Fruit fly (Drosophila melanogaster) whole organism, pupa: Measurements from ENCODE around the gene CG3842.

ENCODE experiments used
- CG10348 ChIP-seq: fragments of 200-800 bp; sonication (Bioruptor generic); IDR thresholded peaks from 2 replicates; pipeline ENCODE4 v1.3.6; 2022; ENCODE audit warnings: missing biosample characterization, missing genetic modification characterization
- CG12605 ChIP-seq: fragments of 200-800 bp; sonication (Bioruptor generic); IDR thresholded peaks from 2 replicates; pipeline ENCODE4 v1.3.6; 2022; ENCODE audit warnings: missing biosample characterization, missing genetic modification characterization
- CG13204 ChIP-seq: fragments of 200-800 bp; sonication (Bioruptor generic); optimal IDR thresholded peaks from 2 replicates; lab custom pipeline; 2018; ENCODE audit warnings: missing biosample characterization, mild to moderate bottlenecking, missing genetic modification characterization, moderate library complexity
- CG14655 ChIP-seq: fragments of 200-800 bp; sonication (Bioruptor generic); optimal IDR thresholded peaks from 3 replicates; lab custom pipeline; 2017; ENCODE audit warnings: mild to moderate bottlenecking, missing biosample characterization, missing genetic modification reagents, missing genetic modification characterization
- CG15710 ChIP-seq: fragments of 200-800 bp; sonication (Bioruptor generic); optimal IDR thresholded peaks from 2 replicates; lab custom pipeline; 2018; ENCODE audit warnings: missing biosample characterization, mild to moderate bottlenecking, missing genetic modification characterization, moderate library complexity
- CG17806 ChIP-seq: fragments of 200-800 bp; sonication (Bioruptor generic); optimal IDR thresholded peaks from 2 replicates; lab custom pipeline; 2018; ENCODE audit warnings: missing biosample characterization, mild to moderate bottlenecking, missing genetic modification characterization, moderate library complexity
- CG32121 ChIP-seq: fragments of 200-800 bp; sonication (Bioruptor generic); IDR thresholded peaks from 2 replicates; pipeline ENCODE4 v1.3.6; 2022; ENCODE audit warnings: missing biosample characterization, missing genetic modification characterization
- CG34367 ChIP-seq: fragments of 200-800 bp; sonication (Bioruptor generic); optimal IDR thresholded peaks from 2 replicates; lab custom pipeline; 2018; ENCODE audit warnings: missing biosample characterization, mild to moderate bottlenecking, missing genetic modification characterization
- CG4496 ChIP-seq: fragments of 200-800 bp; sonication (Bioruptor generic); IDR thresholded peaks from 3 replicates; pipeline ENCODE4 v1.3.6; 2022; ENCODE audit warnings: missing biosample characterization, missing genetic modification characterization
- CG8159 ChIP-seq: fragments of 200-800 bp; sonication (Bioruptor generic); optimal IDR thresholded peaks from 3 replicates; lab custom pipeline; 2018; ENCODE audit warnings: missing biosample characterization, mild to moderate bottlenecking, missing genetic modification characterization, moderate library complexity
- CG8301 ChIP-seq: fragments of 200-800 bp; sonication (Bioruptor generic); optimal IDR thresholded peaks from 2 replicates; lab custom pipeline; 2018; ENCODE audit warnings: missing biosample characterization, mild to moderate bottlenecking, missing genetic modification characterization
- CG9948 ChIP-seq: fragments of 200-800 bp; sonication (Bioruptor generic); optimal IDR thresholded peaks from 2 replicates; lab custom pipeline; 2018; ENCODE audit warnings: missing biosample characterization, mild to moderate bottlenecking, missing genetic modification characterization, moderate library complexity
- D1 ChIP-seq: fragments of 200-800 bp; sonication (Bioruptor generic); optimal IDR thresholded peaks from 2 replicates; lab custom pipeline; 2018; ENCODE audit warnings: missing biosample characterization, mild to moderate bottlenecking, missing genetic modification characterization, moderate library complexity
- EcR ChIP-seq: fragments of 200-800 bp; sonication (Bioruptor generic); optimal IDR thresholded peaks from 3 replicates; lab custom pipeline; 2019; ENCODE audit warnings: missing biosample characterization, missing genetic modification characterization, mild to moderate bottlenecking, moderate library complexity, missing genetic modification reagents
- Ets98B ChIP-seq: fragments of 200-800 bp; sonication (Bioruptor generic); IDR thresholded peaks from 2 replicates; pipeline ENCODE4 v1.3.6; 2022; ENCODE audit warnings: missing biosample characterization, missing genetic modification characterization
- Pif1A ChIP-seq: fragments of 200-800 bp; sonication (Bioruptor generic); optimal IDR thresholded peaks from 3 replicates; lab custom pipeline; 2016; ENCODE audit warnings: missing biosample characterization, missing genetic modification characterization
- Pif1B ChIP-seq: fragments of 200-800 bp; sonication (Bioruptor generic); optimal IDR thresholded peaks from 3 replicates; lab custom pipeline; 2016; ENCODE audit warnings: missing biosample characterization, missing genetic modification characterization
- Snoo ChIP-seq: fragments of 200-800 bp; sonication (Bioruptor generic); optimal IDR thresholded peaks from 3 replicates; lab custom pipeline; 2017; ENCODE audit warnings: missing biosample characterization, mild to moderate bottlenecking, missing genetic modification characterization, inconsistent platforms
- fd96Ca ChIP-seq: fragments of 200-800 bp; sonication (Bioruptor generic); IDR thresholded peaks from 3 replicates; pipeline ENCODE4 v1.3.6; 2022; ENCODE audit warnings: missing biosample characterization, missing genetic modification characterization
- gl ChIP-seq: fragments of 200-800 bp; sonication (Bioruptor generic); optimal IDR thresholded peaks from 2 replicates; lab custom pipeline; 2018; ENCODE audit warnings: missing biosample characterization, mild to moderate bottlenecking, missing genetic modification characterization
- rn ChIP-seq: fragments of 200-800 bp; sonication (Bioruptor generic); IDR thresholded peaks from 2 replicates; pipeline ENCODE4 v1.3.6; 2022; ENCODE audit warnings: missing biosample characterization, missing genetic modification characterization

CG3842 gene

dm6 chrX:6353613-6353986, 16.0 kb downstream of the CG3842 start:
- TF ChIP-seq rn (GFP tag; lab: Robert Waterston, UW) (0 out of 2 replicates have a peak, but pooled peaks have one; percentile 23), Pif1B (peak; percentile 23), CG8301 (tag; lab: Kevin White, UChicago) (peak; percentile 72), CG9948 (tag; lab: Kevin White, UChicago) (peak; percentile 51), CG34367 (tag; lab: Kevin White, UChicago) (peak; percentile 10), gl (tag; lab: Kevin White, UChicago) (no peak), CG14655 (peak; percentile 78), CG10348 (GFP tag; lab: Robert Waterston, UW) (no peak), Snoo (peak; percentile 72), D1 (no peak), CG32121 (GFP tag; lab: Robert Waterston, UW) (peak; percentile 71), CG17806 (tag; lab: Kevin White, UChicago) (peak; percentile 49), CG4496 (GFP tag; lab: Robert Waterston, UW) (peak; percentile 61; the same call in 2 of the 3 replicates), CG12605 (no peak), EcR (GFP tag; lab: Kevin White, UChicago) (no peak), Pif1A (peak; percentile 48), CG13204 (GFP tag; lab: Kevin White, UChicago) (no peak), CG15710 (tag; lab: Kevin White, UChicago) (peak; percentile 59), Ets98B (GFP tag; lab: Robert Waterston, UW) (peak; percentile 34), CG8159 (tag; lab: Kevin White, UChicago) (peak; percentile 71), fd96Ca (GFP tag; lab: Robert Waterston, UW) (no peak)

- TF ChIP-seq CG14655 (no peak), CG17806 (tag; lab: Kevin White, UChicago) (no peak), CG10348 (GFP tag; lab: Robert Waterston, UW) (no peak), rn (GFP tag; lab: Robert Waterston, UW) (no peak), CG4496 (GFP tag; lab: Robert Waterston, UW) (no peak), D1 (no peak), CG34367 (tag; lab: Kevin White, UChicago) (no peak), CG8159 (tag; lab: Kevin White, UChicago) (no peak), Ets98B (GFP tag; lab: Robert Waterston, UW) (no peak), Pif1A (no peak), gl (tag; lab: Kevin White, UChicago) (no peak), Pif1B (no peak), Snoo (no peak), CG15710 (tag; lab: Kevin White, UChicago) (no peak), CG8301 (tag; lab: Kevin White, UChicago) (no peak), fd96Ca (GFP tag; lab: Robert Waterston, UW) (no peak)
Observed at dm6 chrX:6354163-6354562, 16.6 kb downstream of the CG3842 start.

- no peak for TF ChIP-seq gl (tag; lab: Kevin White, UChicago)
- no peak for TF ChIP-seq CG9948 (tag; lab: Kevin White, UChicago)
- TF ChIP-seq CG15710 (tag; lab: Kevin White, UChicago): no peak
- no peak for TF ChIP-seq CG10348 (GFP tag; lab: Robert Waterston, UW)
- TF ChIP-seq CG12605: no peak
- no peak for TF ChIP-seq CG32121 (GFP tag; lab: Robert Waterston, UW)
- no peak for TF ChIP-seq CG34367 (tag; lab: Kevin White, UChicago)
- no peak for TF ChIP-seq CG17806 (tag; lab: Kevin White, UChicago)
- no peak for TF ChIP-seq CG4496 (GFP tag; lab: Robert Waterston, UW)
- TF ChIP-seq D1: no peak
- no peak for TF ChIP-seq Pif1B
- no peak for TF ChIP-seq fd96Ca (GFP tag; lab: Robert Waterston, UW)
- TF ChIP-seq, all 21 proteins: peak for 0
Observed at dm6 chrX:6355090-6355679, 17.6 kb downstream of the CG3842 start.

- TF ChIP-seq CG34367 (tag; lab: Kevin White, UChicago) (no peak), CG15710 (tag; lab: Kevin White, UChicago) (peak; percentile 8), Ets98B (GFP tag; lab: Robert Waterston, UW) (peak; percentile 32; the same call in 1 of the 2 replicates), CG17806 (tag; lab: Kevin White, UChicago) (peak; percentile 14), CG10348 (GFP tag; lab: Robert Waterston, UW) (no peak), gl (tag; lab: Kevin White, UChicago) (no peak), CG12605 (no peak), Snoo (peak; percentile 2), CG8159 (tag; lab: Kevin White, UChicago) (peak; percentile 2), EcR (GFP tag; lab: Kevin White, UChicago) (no peak), CG4496 (GFP tag; lab: Robert Waterston, UW) (peak; percentile 72; the same call in 2 of the 3 replicates), CG14655 (peak; percentile 55), D1 (no peak), Pif1A (peak; percentile 22), CG8301 (tag; lab: Kevin White, UChicago) (peak; percentile 50), CG32121 (GFP tag; lab: Robert Waterston, UW) (no peak), Pif1B (peak; percentile 20), CG9948 (tag; lab: Kevin White, UChicago) (peak; percentile 13), CG13204 (GFP tag; lab: Kevin White, UChicago) (no peak), fd96Ca (GFP tag; lab: Robert Waterston, UW) (peak; percentile 78), rn (GFP tag; lab: Robert Waterston, UW) (no peak)
- TF ChIP-seq, all 21 proteins: peak for 12
Observed at dm6 chrX:6356748-6357397, 19.3 kb downstream of the CG3842 start.

- TF ChIP-seq Pif1B (no peak), CG4496 (GFP tag; lab: Robert Waterston, UW) (peak; percentile 18; the same call in 1 of the 3 replicates), CG32121 (GFP tag; lab: Robert Waterston, UW) (peak; percentile 41; the same call in 1 of the 2 replicates), Ets98B (GFP tag; lab: Robert Waterston, UW) (peak; percentile 45; the same call in 1 of the 2 replicates), CG15710 (tag; lab: Kevin White, UChicago) (no peak)
- TF ChIP-seq, all 21 proteins: peak for 3
Observed at dm6 chrX:6357456-6358007, 20.0 kb downstream of the CG3842 start.
